Worm (Caenorhabditis elegans): ENCODE measurements around the gene ttbk-7.

DNA sequence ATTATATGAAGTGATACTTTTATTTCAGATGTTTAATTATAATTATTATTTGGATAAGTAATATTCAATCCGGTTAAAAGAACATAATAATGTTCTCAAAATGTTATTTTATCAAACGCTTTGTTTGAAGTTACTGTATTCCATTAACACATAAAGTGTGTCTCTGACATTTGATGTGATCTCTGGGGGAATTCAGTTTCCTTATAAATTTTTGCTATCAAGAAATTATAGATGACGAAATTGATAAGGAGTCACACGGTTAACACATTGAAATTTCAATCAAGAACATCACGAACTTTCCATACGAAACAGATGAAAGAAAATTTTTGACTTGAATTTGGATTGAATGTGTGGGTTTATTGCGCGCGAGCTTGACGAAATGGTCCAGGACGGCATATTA lies 26.0 kb upstream of the ttbk-7 start:
- TF ChIP-seq F52B5.7 (tag; optimal IDR thresholded peaks at IDR 0.05) (no peak), lin-35 (GFP tag; optimal IDR thresholded peaks at IDR 0.05) (no peak), snpc-4 (GFP tag; optimal IDR thresholded peaks at IDR 0.05) (no peak), snpc-4 (tag; optimal IDR thresholded peaks at IDR 0.05) (no peak), hlh-26 (GFP tag; conservative IDR thresholded peaks at IDR 0.05) (no peak), snpc-1.3 (tag; optimal IDR thresholded peaks at IDR 0.05; ENCODE audit: insufficient read depth) (no peak), C06A6.2 (GFP tag; conservative IDR thresholded peaks at IDR 0.05) (no peak), zfh-2 (GFP tag; conservative IDR thresholded peaks at IDR 0.05) (no peak), attf-3 (GFP tag; conservative IDR thresholded peaks at IDR 0.05) (no peak), ama-1 (optimal IDR thresholded peaks at IDR 0.05) (no peak), ama-1 (GFP tag; optimal IDR thresholded peaks at IDR 0.05) (no peak), nfya-1 (tag; optimal IDR thresholded peaks at IDR 0.05; ENCODE audit: borderline replicate concordance, insufficient read depth) (no peak), hrde-1 (tag; optimal IDR thresholded peaks at IDR 0.05; ENCODE audit: borderline replicate concordance) (no peak), sea-2 (GFP tag; IDR thresholded peaks at IDR 0.05) (no peak), egl-44 (GFP tag; IDR thresholded peaks at IDR 0.05) (no peak), nhr-120 (GFP tag; IDR thresholded peaks at IDR 0.05) (no peak)

Measured in whole organism, young adult.